Worm (Caenorhabditis elegans) whole organism, mixed stage, embryonic: ENCODE results near the gene C29E4.11.

Experiments used
- ces-1 ChIP-seq: fragments of 150-350 bp; optimal IDR thresholded peaks from 2 replicates; lab custom pipeline; 2014; ENCODE audit warnings: missing biosample characterization, missing genetic modification reagents, missing genetic modification characterization
- mab-5 ChIP-seq: fragments of 150-350 bp; optimal IDR thresholded peaks from 2 replicates; lab custom pipeline; 2014; ENCODE audit warnings: missing biosample characterization, missing genetic modification characterization
- mep-1 ChIP-seq: fragments of 150-350 bp; optimal IDR thresholded peaks from 2 replicates; lab custom pipeline; 2017; ENCODE audit warnings: missing biosample characterization, missing genetic modification reagents, missing genetic modification characterization, inconsistent platforms
- nhr-237 ChIP-seq: fragments of 150-350 bp; optimal IDR thresholded peaks from 2 replicates; lab custom pipeline; 2014; ENCODE audit warnings: missing biosample characterization, missing genetic modification characterization
- nhr-28 ChIP-seq: fragments of 150-350 bp; optimal IDR thresholded peaks from 2 replicates; lab custom pipeline; 2014; ENCODE audit warnings: missing biosample characterization, missing genetic modification characterization
- nhr-76 ChIP-seq: sonication (generic microtip); optimal IDR thresholded peaks from 2 replicates; lab custom pipeline; 2017; ENCODE audit warnings: missing biosample characterization, missing genetic modification characterization
- snpc-4 ChIP-seq: fragments of 150-350 bp; optimal IDR thresholded peaks from 2 replicates; lab custom pipeline; 2014; ENCODE audit warnings: missing biosample characterization, missing genetic modification characterization
- unc-62 ChIP-seq: fragments of 150-350 bp; optimal IDR thresholded peaks from 2 replicates; lab custom pipeline; 2014; ENCODE audit warnings: missing biosample characterization, missing genetic modification reagents, missing genetic modification characterization
- zip-8 ChIP-seq: fragments of 150-350 bp; optimal IDR thresholded peaks from 2 replicates; lab custom pipeline; 2014; ENCODE audit warnings: missing biosample characterization, missing genetic modification characterization
- ztf-11 ChIP-seq: fragments of 150-350 bp; optimal IDR thresholded peaks from 2 replicates; lab custom pipeline; 2014; ENCODE audit warnings: missing biosample characterization, missing genetic modification characterization

DNA sequence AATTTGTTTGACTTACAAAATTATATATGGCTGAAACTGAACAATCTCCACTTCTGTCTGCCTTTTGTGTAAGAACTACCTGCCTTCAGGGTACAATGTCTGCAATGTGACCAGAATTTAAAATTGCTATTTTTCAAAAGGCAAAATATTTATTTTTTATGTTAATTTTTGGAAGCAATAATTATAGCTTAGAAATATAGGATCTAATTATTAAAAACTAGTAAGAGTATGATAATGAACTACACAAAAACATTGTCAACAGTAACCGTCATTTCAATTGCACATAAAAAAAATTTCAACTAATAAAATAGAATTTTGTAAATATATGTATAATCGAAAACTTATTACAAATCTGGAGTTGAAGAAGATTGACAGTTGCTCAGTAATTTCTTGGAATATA, 949 bp downstream of the C29E4.11 start, which contains the start of gene C29E4.9:
- TF ChIP-seq nhr-237 (tag; lab: Kevin White, UChicago) (no peak), mab-5 (tag; lab: Kevin White, UChicago) (no peak), unc-62 (no peak), zip-8 (tag; lab: Kevin White, UChicago) (no peak), mep-1 (tag; lab: Kevin White, UChicago) (no peak), snpc-4 (tag; lab: Kevin White, UChicago) (no peak), ztf-11 (tag; lab: Kevin White, UChicago) (no peak), nhr-76 (tag; lab: Kevin White, UChicago) (no peak), ces-1 (GFP tag; lab: Kevin White, UChicago) (no peak), nhr-28 (tag; lab: Kevin White, UChicago) (no peak)
